Fruit fly (Drosophila melanogaster) whole organism, prepupa: ENCODE measurements around the gene CG31156.

ENCODE experiments used
- Blimp-1 ChIP-seq: fragments of 200-800 bp; sonication (Bioruptor generic); optimal IDR thresholded peaks from 3 replicates; lab custom pipeline; 2017; ENCODE audit warnings: missing biosample characterization, missing genetic modification characterization, mild to moderate bottlenecking, moderate library complexity, missing genetic modification reagents
- CG10669 ChIP-seq: fragments of 200-800 bp; sonication (Bioruptor generic); optimal IDR thresholded peaks from 3 replicates; lab custom pipeline; 2018; ENCODE audit warnings: missing biosample characterization, mild to moderate bottlenecking, missing genetic modification characterization, moderate library complexity
- CG11294 ChIP-seq: fragments of 200-800 bp; sonication (Bioruptor generic); IDR thresholded peaks from 2 replicates; pipeline ENCODE4 v1.3.6; 2022; ENCODE audit warnings: missing biosample characterization, missing genetic modification characterization
- CG11762 ChIP-seq: fragments of 200-800 bp; sonication (Bioruptor generic); optimal IDR thresholded peaks from 3 replicates; lab custom pipeline; 2016; ENCODE audit warnings: missing biosample characterization, missing genetic modification characterization; ENCODE audit not compliant: insufficient read depth
- CG11902 ChIP-seq: fragments of 200-800 bp; sonication (Bioruptor generic); optimal IDR thresholded peaks from 3 replicates; lab custom pipeline; 2016; ENCODE audit warnings: missing biosample characterization, missing genetic modification characterization
- CG1621 ChIP-seq: fragments of 200-800 bp; sonication (Bioruptor generic); optimal IDR thresholded peaks from 3 replicates; lab custom pipeline; 2018; ENCODE audit warnings: missing biosample characterization, mild to moderate bottlenecking, missing genetic modification characterization
- CG3032 ChIP-seq: fragments of 200-800 bp; optimal IDR thresholded peaks from 2 replicates; lab custom pipeline; 2019; ENCODE audit warnings: missing biosample characterization, mild to moderate bottlenecking, missing genetic modification characterization, moderate library complexity
- CG31627 ChIP-seq: fragments of 200-800 bp; sonication (Bioruptor generic); optimal IDR thresholded peaks from 3 replicates; lab custom pipeline; 2016; ENCODE audit warnings: missing biosample characterization, missing genetic modification characterization
- CG32006 ChIP-seq: fragments of 200-800 bp; sonication (Bioruptor generic); optimal IDR thresholded peaks from 3 replicates; lab custom pipeline; 2017; ENCODE audit warnings: missing biosample characterization, mild to moderate bottlenecking, missing genetic modification characterization
- CG34406 ChIP-seq: fragments of 200-800 bp; sonication (Bioruptor generic); optimal IDR thresholded peaks from 3 replicates; lab custom pipeline; 2016; ENCODE audit warnings: missing biosample characterization, missing genetic modification characterization
- CG3919 ChIP-seq: fragments of 200-800 bp; sonication (Bioruptor generic); optimal IDR thresholded peaks from 3 replicates; lab custom pipeline; 2016; ENCODE audit warnings: missing biosample characterization, missing genetic modification characterization
- CG4318 ChIP-seq: fragments of 200-800 bp; sonication (Bioruptor generic); optimal IDR thresholded peaks from 3 replicates; lab custom pipeline; 2017; ENCODE audit warnings: missing biosample characterization, mild to moderate bottlenecking, missing genetic modification characterization
- CG6163 ChIP-seq: fragments of 200-800 bp; sonication (Bioruptor generic); IDR thresholded peaks from 3 replicates; pipeline ENCODE4 v1.3.6; 2022; ENCODE audit warnings: missing biosample characterization, missing genetic modification characterization
- CG6276 ChIP-seq: fragments of 200-800 bp; sonication (Bioruptor generic); optimal IDR thresholded peaks from 2 replicates; lab custom pipeline; 2017; ENCODE audit warnings: missing biosample characterization, mild to moderate bottlenecking, missing genetic modification characterization
- CG6792 ChIP-seq: fragments of 200-800 bp; sonication (Bioruptor generic); optimal IDR thresholded peaks from 3 replicates; lab custom pipeline; 2016; ENCODE audit warnings: missing biosample characterization, missing genetic modification characterization
- CG6808 ChIP-seq: fragments of 200-800 bp; sonication (Bioruptor generic); optimal IDR thresholded peaks from 3 replicates; lab custom pipeline; 2017; ENCODE audit warnings: missing biosample characterization, missing genetic modification characterization, mild to moderate bottlenecking, moderate library complexity, missing genetic modification reagents
- CG6854 ChIP-seq: fragments of 200-800 bp; sonication (Bioruptor generic); optimal IDR thresholded peaks from 2 replicates; lab custom pipeline; 2017; ENCODE audit warnings: missing biosample characterization, mild to moderate bottlenecking, missing genetic modification characterization
- CG7368 ChIP-seq: fragments of 200-800 bp; sonication (Bioruptor generic); optimal IDR thresholded peaks from 3 replicates; lab custom pipeline; 2016; ENCODE audit warnings: missing biosample characterization, missing genetic modification characterization
- CG8119 ChIP-seq: fragments of 200-800 bp; sonication (Bioruptor generic); IDR thresholded peaks from 3 replicates; pipeline ENCODE4 v1.3.6; 2022; ENCODE audit warnings: missing biosample characterization, missing genetic modification characterization
- CG8319 ChIP-seq: fragments of 200-800 bp; sonication (Bioruptor generic); optimal IDR thresholded peaks from 3 replicates; lab custom pipeline; 2016; ENCODE audit warnings: missing biosample characterization, missing genetic modification characterization
- CG8632 ChIP-seq: fragments of 200-800 bp; sonication (Bioruptor generic); optimal IDR thresholded peaks from 3 replicates; lab custom pipeline; 2016; ENCODE audit warnings: missing biosample characterization, missing genetic modification characterization
- CG9139 ChIP-seq: fragments of 200-800 bp; sonication (Bioruptor generic); optimal IDR thresholded peaks from 3 replicates; lab custom pipeline; 2017; ENCODE audit warnings: missing biosample characterization, mild to moderate bottlenecking, missing genetic modification characterization
- Eip75B ChIP-seq: fragments of 200-800 bp; sonication (Bioruptor generic); optimal IDR thresholded peaks from 3 replicates; lab custom pipeline; 2016; ENCODE audit warnings: missing biosample characterization, missing genetic modification characterization
- Eip93F ChIP-seq: fragments of 200-800 bp; sonication (Bioruptor generic); optimal IDR thresholded peaks from 2 replicates; lab custom pipeline; 2016; ENCODE audit warnings: missing biosample characterization, mild to moderate bottlenecking, missing genetic modification characterization
- Ets21C ChIP-seq: fragments of 200-800 bp; sonication (Bioruptor generic); optimal IDR thresholded peaks from 3 replicates; lab custom pipeline; 2016; ENCODE audit warnings: missing biosample characterization, missing genetic modification characterization
- Hr38 ChIP-seq: sonication (Bioruptor generic); optimal IDR thresholded peaks from 2 replicates; lab custom pipeline; 2016; ENCODE audit warnings: missing biosample characterization, missing genetic modification characterization
- Hr39 ChIP-seq: fragments of 200-800 bp; sonication (Bioruptor generic); optimal IDR thresholded peaks from 2 replicates; lab custom pipeline; 2016; ENCODE audit warnings: missing biosample characterization, missing genetic modification characterization
- Lpt ChIP-seq: fragments of 200-800 bp; sonication (Bioruptor generic); optimal IDR thresholded peaks from 3 replicates; lab custom pipeline; 2016; ENCODE audit warnings: missing biosample characterization, missing genetic modification characterization
- Met ChIP-seq: fragments of 200-800 bp; sonication (Bioruptor generic); optimal IDR thresholded peaks from 3 replicates; lab custom pipeline; 2016; ENCODE audit warnings: missing biosample characterization, missing genetic modification characterization
- OdsH ChIP-seq: fragments of 200-800 bp; sonication (Bioruptor generic); optimal IDR thresholded peaks from 3 replicates; lab custom pipeline; 2016; ENCODE audit warnings: missing biosample characterization, missing genetic modification characterization
- Sox14 ChIP-seq: fragments of 200-800 bp; sonication (Bioruptor generic); optimal IDR thresholded peaks from 3 replicates; lab custom pipeline; 2016; ENCODE audit warnings: missing biosample characterization, missing genetic modification characterization
- Sox15 ChIP-seq: fragments of 200-800 bp; sonication (Bioruptor generic); optimal IDR thresholded peaks from 3 replicates; lab custom pipeline; 2016; ENCODE audit warnings: missing biosample characterization, missing genetic modification characterization
- acj6 ChIP-seq: fragments of 200-800 bp; sonication (Bioruptor generic); optimal IDR thresholded peaks from 3 replicates; lab custom pipeline; 2016; ENCODE audit warnings: missing biosample characterization, missing genetic modification characterization
- cyc ChIP-seq: fragments of 200-800 bp; sonication (Bioruptor generic); optimal IDR thresholded peaks from 3 replicates; lab custom pipeline; 2016; ENCODE audit warnings: missing biosample characterization, missing genetic modification characterization
- dac ChIP-seq: fragments of 200-800 bp; sonication (Bioruptor generic); optimal IDR thresholded peaks from 2 replicates; lab custom pipeline; 2017; ENCODE audit warnings: missing biosample characterization, mild to moderate bottlenecking, missing genetic modification characterization
- dsx ChIP-seq: fragments of 200-800 bp; optimal IDR thresholded peaks from 3 replicates; lab custom pipeline; 2019; ENCODE audit warnings: missing biosample characterization, mild to moderate bottlenecking, missing genetic modification characterization, moderate library complexity; ENCODE audit not compliant: poor library complexity, severe bottlenecking
- eg ChIP-seq: fragments of 200-800 bp; sonication (Bioruptor generic); IDR thresholded peaks from 3 replicates; pipeline ENCODE4 v1.3.6; 2022; ENCODE audit warnings: missing biosample characterization, missing genetic modification characterization
- fd59A ChIP-seq: fragments of 200-800 bp; sonication (Bioruptor generic); optimal IDR thresholded peaks from 2 replicates; lab custom pipeline; 2017; ENCODE audit warnings: missing biosample characterization, mild to moderate bottlenecking, missing genetic modification characterization, missing genetic modification reagents
- fd85E ChIP-seq: fragments of 200-800 bp; sonication (Bioruptor generic); optimal IDR thresholded peaks from 3 replicates; lab custom pipeline; 2016; ENCODE audit warnings: missing biosample characterization, missing genetic modification characterization
- lz ChIP-seq: fragments of 200-800 bp; sonication (Bioruptor generic); optimal IDR thresholded peaks from 3 replicates; lab custom pipeline; 2016; ENCODE audit warnings: missing biosample characterization, missing genetic modification characterization
- pdm3 ChIP-seq: fragments of 200-800 bp; sonication (Bioruptor generic); optimal IDR thresholded peaks from 3 replicates; lab custom pipeline; 2016; ENCODE audit warnings: missing biosample characterization, missing genetic modification characterization
- salr ChIP-seq, 2 experiments: fragments of 200-800 bp; sonication (Bioruptor generic); optimal IDR thresholded peaks; 3 replicates each; lab custom pipeline; 2016 to 2018; ENCODE audit warnings: missing biosample characterization in 2 of 2, missing genetic modification characterization in 2 of 2, mild to moderate bottlenecking in 1 of 2
- spab ChIP-seq: fragments of 200-800 bp; sonication (Bioruptor generic); optimal IDR thresholded peaks from 2 replicates; lab custom pipeline; 2017; ENCODE audit warnings: missing biosample characterization, mild to moderate bottlenecking, missing genetic modification characterization, missing genetic modification reagents
- ss ChIP-seq, 2 experiments: fragments of 200-800 bp; sonication (Bioruptor generic); optimal IDR thresholded peaks; 2 replicates in 1 of 2; 3 replicates in 1 of 2; lab custom pipeline; 2017 to 2018; ENCODE audit warnings: mild to moderate bottlenecking in 2 of 2, missing biosample characterization in 2 of 2, missing genetic modification characterization in 2 of 2, moderate library complexity in 1 of 2
- svp ChIP-seq: fragments of 200-800 bp; sonication (Bioruptor generic); peaks from one replicate; lab custom pipeline; 2016; ENCODE audit warnings: missing biosample characterization, missing genetic modification characterization
- topi ChIP-seq: fragments of 200-800 bp; sonication (Bioruptor generic); optimal IDR thresholded peaks from 3 replicates; lab custom pipeline; 2016; ENCODE audit warnings: missing biosample characterization, missing genetic modification characterization
- vri ChIP-seq: fragments of 200-800 bp; sonication (Bioruptor generic); optimal IDR thresholded peaks from 3 replicates; lab custom pipeline; 2016; ENCODE audit warnings: missing biosample characterization, mild to moderate bottlenecking, missing genetic modification characterization

Gene CG31156

dm6 chr3R:22602783-22603182 lies 10.7 kb downstream of the CG31156 start:
- TF ChIP-seq lz (GFP tag; lab: Kevin White, UChicago) (no peak), fd85E (GFP tag; lab: Kevin White, UChicago) (no peak)

- no peak for TF ChIP-seq vri
- TF ChIP-seq CG8319 (GFP tag; lab: Kevin White, UChicago) = no peak
- no peak for TF ChIP-seq lz (GFP tag; lab: Kevin White, UChicago)
- TF ChIP-seq Blimp-1 (GFP tag; lab: Kevin White, UChicago) = no peak
- no peak for TF ChIP-seq dsx (GFP tag; lab: Kevin White, UChicago)
- no peak for TF ChIP-seq ss (GFP tag; optimal IDR thresholded peaks at IDR 0.05; lab: Kevin White, UChicago)
- TF ChIP-seq CG4318 = no peak
Observed at dm6 chr3R:22598759-22599158, 14.7 kb downstream of the CG31156 start.

dm6 chr3R:22597344-22597954 lies 16.0 kb downstream of the CG31156 start:
- TF ChIP-seq CG32006 (GFP tag; lab: Kevin White, UChicago) (peak; percentile 91), acj6 (GFP tag; lab: Kevin White, UChicago) (no peak), CG7368 (peak; percentile 37), CG11902 (GFP tag; lab: Kevin White, UChicago) (no peak), Eip93F (GFP tag; lab: Kevin White, UChicago) (no peak), CG31627 (no peak), CG11294 (GFP tag; lab: Robert Waterston, UW) (peak; percentile 76), Sox14 (GFP tag; lab: Kevin White, UChicago) (no peak), OdsH (GFP tag; lab: Kevin White, UChicago) (no peak), Hr39 (GFP tag; lab: Kevin White, UChicago) (no peak), CG10669 (GFP tag; lab: Kevin White, UChicago) (no peak), Ets21C (GFP tag; lab: Kevin White, UChicago) (no peak), svp (GFP tag; lab: Kevin White, UChicago) (no peak), pdm3 (GFP tag; lab: Kevin White, UChicago) (no peak), CG34406 (GFP tag; lab: Kevin White, UChicago) (no peak), CG6276 (GFP tag; lab: Kevin White, UChicago) (no peak), lz (GFP tag; lab: Kevin White, UChicago) (no peak), CG9139 (GFP tag; lab: Kevin White, UChicago) (no peak), ss (GFP tag; optimal IDR thresholded peaks at IDR 0.05; lab: Kevin White, UChicago) (no peak), Met (GFP tag; lab: Kevin White, UChicago) (no peak), topi (GFP tag; lab: Kevin White, UChicago) (no peak), cyc (no peak), CG3032 (tag; lab: Kevin White, UChicago) (no peak), Sox15 (GFP tag; lab: Kevin White, UChicago) (no peak), CG8119 (GFP tag; lab: Robert Waterston, UW) (peak; percentile 90), Lpt (GFP tag; lab: Kevin White, UChicago) (peak; percentile 65), eg (GFP tag; lab: Robert Waterston, UW) (peak; percentile 94), CG8632 (GFP tag; lab: Kevin White, UChicago) (no peak), fd85E (GFP tag; lab: Kevin White, UChicago) (no peak), CG6163 (GFP tag; lab: Robert Waterston, UW) (peak; percentile 91), CG1621 (tag; lab: Kevin White, UChicago) (no peak), CG6808 (GFP tag; lab: Kevin White, UChicago) (no peak), CG6792 (no peak), spab (GFP tag; lab: Kevin White, UChicago) (no peak), dsx (GFP tag; lab: Kevin White, UChicago) (no peak), dac (GFP tag; lab: Kevin White, UChicago) (peak; percentile 76), CG3919 (GFP tag; lab: Kevin White, UChicago) (peak; percentile 68), Hr38 (GFP tag; lab: Kevin White, UChicago) (peak; percentile 44), Eip75B (no peak), CG11762 (GFP tag; lab: Kevin White, UChicago) (peak; percentile 48), fd59A (no peak), salr (GFP tag; optimal IDR thresholded peaks at IDR 0.05; lab: Kevin White, UChicago) (peak in 1 of 2 experiments; percentile 21), CG6854 (no peak), CG8319 (GFP tag; lab: Kevin White, UChicago) (no peak)
